Worm (Caenorhabditis elegans): ENCODE measurements around the gene F10C2.5.

F10C2.5 gene

ce11 chrV:12002866-12003485 lies 42.3 kb upstream of the F10C2.5 start, which contains the start of gene cpr-9:
cpr-9 (plus strand) TSS chrV:12003053.
- no peak for TF ChIP-seq zip-8 (tag; optimal IDR thresholded peaks at IDR 0.05)
- no peak for TF ChIP-seq ham-2 (GFP tag; optimal IDR thresholded peaks at IDR 0.05)
- no peak for TF ChIP-seq lsy-2 (tag; optimal IDR thresholded peaks at IDR 0.05)
- TF ChIP-seq cnd-1 (tag; optimal IDR thresholded peaks at IDR 0.05), result no peak
- no peak for TF ChIP-seq mab-5 (tag; optimal IDR thresholded peaks at IDR 0.05)
- no peak for TF ChIP-seq nhr-237 (tag; optimal IDR thresholded peaks at IDR 0.05)
- TF ChIP-seq snpc-4 (tag; optimal IDR thresholded peaks at IDR 0.05), result no peak
- TF ChIP-seq lin-13 (tag; optimal IDR thresholded peaks at IDR 0.05), result no peak

- no peak for TF ChIP-seq nhr-12 (tag; optimal IDR thresholded peaks at IDR 0.05)
- no peak for TF ChIP-seq snpc-4 (tag; optimal IDR thresholded peaks at IDR 0.05)
- no peak for TF ChIP-seq flh-1 (GFP tag; optimal IDR thresholded peaks at IDR 0.05)
- TF ChIP-seq lsy-2 (tag; optimal IDR thresholded peaks at IDR 0.05), result no peak
- no peak for TF ChIP-seq drap-1 (GFP tag; optimal IDR thresholded peaks at IDR 0.05)
- no peak for TF ChIP-seq ham-2 (GFP tag; optimal IDR thresholded peaks at IDR 0.05)
Observed at ce11 chrV:12004501-12004940, 40.7 kb upstream of the F10C2.5 start.

- TF ChIP-seq mep-1 (tag; optimal IDR thresholded peaks at IDR 0.05), result no peak
- TF ChIP-seq snpc-4 (tag; optimal IDR thresholded peaks at IDR 0.05), result no peak
- no peak for TF ChIP-seq ham-2 (GFP tag; optimal IDR thresholded peaks at IDR 0.05)
- no peak for TF ChIP-seq ceh-43 (GFP tag; optimal IDR thresholded peaks at IDR 0.05)
- no peak for TF ChIP-seq unc-120 (tag; optimal IDR thresholded peaks at IDR 0.05; ENCODE audit: poor library complexity, severe bottlenecking)
- TF ChIP-seq elt-1 (tag; optimal IDR thresholded peaks at IDR 0.05; ENCODE audit: borderline replicate concordance, insufficient read depth), result no peak
- no peak for TF ChIP-seq mab-5 (tag; optimal IDR thresholded peaks at IDR 0.05)
- TF ChIP-seq sptf-1 (tag; optimal IDR thresholded peaks at IDR 0.05), result no peak
- no peak for TF ChIP-seq lsy-2 (tag; optimal IDR thresholded peaks at IDR 0.05)
- TF ChIP-seq bed-3 (GFP tag; optimal IDR thresholded peaks at IDR 0.05), result no peak
- TF ChIP-seq tbx-8 (GFP tag; optimal IDR thresholded peaks at IDR 0.05), result no peak
- no peak for TF ChIP-seq sem-2 (GFP tag; optimal IDR thresholded peaks at IDR 0.05)
- no peak for TF ChIP-seq blmp-1 (tag; optimal IDR thresholded peaks at IDR 0.05)
- no peak for TF ChIP-seq ces-1 (GFP tag; optimal IDR thresholded peaks at IDR 0.05)
- TF ChIP-seq drap-1 (GFP tag; optimal IDR thresholded peaks at IDR 0.05), result no peak
- no peak for TF ChIP-seq lin-32 (GFP tag; optimal IDR thresholded peaks at IDR 0.05)
- TF ChIP-seq zip-8 (tag; optimal IDR thresholded peaks at IDR 0.05), result no peak
- TF ChIP-seq unc-39 (tag; optimal IDR thresholded peaks at IDR 0.05), result no peak
- no peak for TF ChIP-seq nhr-2 (tag; optimal IDR thresholded peaks at IDR 0.05)
- TF ChIP-seq hlh-1 (tag; optimal IDR thresholded peaks at IDR 0.05), result no peak
Observed at ce11 chrV:12006495-12006894, 38.7 kb upstream of the F10C2.5 start, which contains the start of gene F57F5.3. F57F5.3 (minus strand) TSS chrV:12006595.

- peak; percentile 36 for TF ChIP-seq blmp-1 (tag; optimal IDR thresholded peaks at IDR 0.05)
- no peak for TF ChIP-seq ceh-39 (tag; optimal IDR thresholded peaks at IDR 0.05)
Observed at ce11 chrV:12011686-12012085, 33.5 kb upstream of the F10C2.5 start.

ce11 chrV:12013298-12013697 lies 31.9 kb upstream of the F10C2.5 start, which contains the start of gene add-2:
add-2 (minus strand) TSS chrV:12013406.
- TF ChIP-seq sptf-1 (tag; optimal IDR thresholded peaks at IDR 0.05), result no peak
- TF ChIP-seq lin-13 (tag; optimal IDR thresholded peaks at IDR 0.05), result no peak
- no peak for TF ChIP-seq ceh-43 (GFP tag; optimal IDR thresholded peaks at IDR 0.05)
- no peak for TF ChIP-seq flh-1 (GFP tag; optimal IDR thresholded peaks at IDR 0.05)
- no peak for TF ChIP-seq ces-1 (GFP tag; optimal IDR thresholded peaks at IDR 0.05)
- no peak for TF ChIP-seq ceh-83 (GFP tag; optimal IDR thresholded peaks at IDR 0.05)
- no peak for TF ChIP-seq ztf-11 (tag; optimal IDR thresholded peaks at IDR 0.05)
- TF ChIP-seq ham-2 (GFP tag; optimal IDR thresholded peaks at IDR 0.05), result no peak
- no peak for TF ChIP-seq nhr-2 (tag; optimal IDR thresholded peaks at IDR 0.05)
- TF ChIP-seq elt-3 (tag; optimal IDR thresholded peaks at IDR 0.05), result no peak
- TF ChIP-seq unc-62 (GFP tag; optimal IDR thresholded peaks at IDR 0.05), result no peak
- no peak for TF ChIP-seq nhr-237 (tag; optimal IDR thresholded peaks at IDR 0.05)

All from whole organism, mixed stage, embryonic.